Fruit fly (Drosophila melanogaster) whole organism, embryonic: ENCODE results near the gene Pfas.

Source experiments
- Aef1 ChIP-seq: fragments of 200-800 bp; sonication (Bioruptor generic); IDR thresholded peaks from 3 replicates; pipeline ENCODE4 v1.3.6; 2022; ENCODE audit warnings: missing biosample characterization, missing genetic modification characterization
- Antp ChIP-seq: fragments of 200-800 bp; sonication (Bioruptor generic); optimal IDR thresholded peaks from 3 replicates; lab custom pipeline; 2016; ENCODE audit warnings: missing biosample characterization, missing genetic modification characterization
- CG10543 ChIP-seq: fragments of 200-800 bp; sonication (Bioruptor generic); optimal IDR thresholded peaks from 3 replicates; lab custom pipeline; 2017; ENCODE audit warnings: missing biosample characterization, mild to moderate bottlenecking, missing genetic modification characterization, moderate library complexity
- CG10565 ChIP-seq: fragments of 200-800 bp; sonication (Bioruptor generic); optimal IDR thresholded peaks from 3 replicates; lab custom pipeline; 2016; ENCODE audit warnings: missing biosample characterization, mild to moderate bottlenecking, missing genetic modification characterization
- CG10979 ChIP-seq: fragments of 200-800 bp; sonication (Bioruptor generic); optimal IDR thresholded peaks from 2 replicates; lab custom pipeline; 2018; ENCODE audit warnings: missing biosample characterization, mild to moderate bottlenecking, missing genetic modification characterization, moderate library complexity
- CG12942 ChIP-seq: fragments of 200-800 bp; sonication (Bioruptor generic); optimal IDR thresholded peaks from 3 replicates; lab custom pipeline; 2016; ENCODE audit warnings: missing biosample characterization, missing genetic modification characterization
- CG13624 ChIP-seq: fragments of 200-800 bp; sonication (Bioruptor generic); optimal IDR thresholded peaks from 2 replicates; lab custom pipeline; 2016; ENCODE audit warnings: missing biosample characterization, missing genetic modification characterization
- CG13894 ChIP-seq: fragments of 200-800 bp; sonication (Bioruptor generic); optimal IDR thresholded peaks from 3 replicates; lab custom pipeline; 2018; ENCODE audit warnings: missing biosample characterization, mild to moderate bottlenecking, missing genetic modification characterization, moderate library complexity
- CG14860 ChIP-seq: fragments of 200-800 bp; sonication (Bioruptor generic); IDR thresholded peaks from 3 replicates; pipeline ENCODE4 v1.3.6; 2022; ENCODE audit warnings: missing biosample characterization, missing genetic modification characterization; ENCODE audit not compliant: partially characterized antibody
- CG15479 ChIP-seq: fragments of 200-800 bp; sonication (Bioruptor generic); optimal IDR thresholded peaks from 3 replicates; lab custom pipeline; 2019; ENCODE audit warnings: missing biosample characterization, mild to moderate bottlenecking, missing genetic modification characterization, moderate library complexity
- CG1603 ChIP-seq: fragments of 200-800 bp; sonication (Bioruptor generic); optimal IDR thresholded peaks from 2 replicates; lab custom pipeline; 2019; ENCODE audit warnings: missing biosample characterization, mild to moderate bottlenecking, missing genetic modification characterization, moderate library complexity
- CG1647 ChIP-seq: fragments of 200-800 bp; sonication (Bioruptor generic); optimal IDR thresholded peaks from 3 replicates; lab custom pipeline; 2016; ENCODE audit warnings: missing biosample characterization, missing genetic modification characterization
- CG17568 ChIP-seq: fragments of 200-800 bp; sonication (Bioruptor generic); optimal IDR thresholded peaks from 2 replicates; lab custom pipeline; 2018; ENCODE audit warnings: missing biosample characterization, mild to moderate bottlenecking, missing genetic modification characterization, moderate library complexity
- CG2678 ChIP-seq: fragments of 200-800 bp; sonication (Bioruptor generic); optimal IDR thresholded peaks from 3 replicates; lab custom pipeline; 2019; ENCODE audit warnings: missing biosample characterization, mild to moderate bottlenecking, missing genetic modification characterization, moderate library complexity
- CG3281 ChIP-seq: fragments of 200-800 bp; sonication (Bioruptor generic); optimal IDR thresholded peaks from 3 replicates; lab custom pipeline; 2017; ENCODE audit warnings: missing biosample characterization, mild to moderate bottlenecking, missing genetic modification characterization
- CG34422 ChIP-seq: fragments of 200-800 bp; sonication (Bioruptor generic); IDR thresholded peaks from 3 replicates; pipeline ENCODE4 v1.3.6; 2022; ENCODE audit warnings: missing biosample characterization, missing genetic modification characterization
- CG3726 ChIP-seq: fragments of 200-800 bp; sonication (Bioruptor generic); IDR thresholded peaks from 3 replicates; pipeline ENCODE4, ENCODE4 v1.3.6; 2022; ENCODE audit warnings: missing biosample characterization, missing genetic modification characterization
- CG4707 ChIP-seq: fragments of 200-800 bp; sonication (Bioruptor generic); optimal IDR thresholded peaks from 2 replicates; lab custom pipeline; 2018; ENCODE audit warnings: missing biosample characterization, mild to moderate bottlenecking, missing genetic modification characterization, moderate library complexity
- CG7357 ChIP-seq: fragments of 200-800 bp; sonication (Bioruptor generic); IDR thresholded peaks from 3 replicates; pipeline ENCODE4 v1.3.6; 2022; ENCODE audit warnings: missing biosample characterization, missing genetic modification characterization
- CG7745 ChIP-seq: fragments of 200-800 bp; sonication (Bioruptor generic); optimal IDR thresholded peaks from 2 replicates; lab custom pipeline; 2018; ENCODE audit warnings: missing biosample characterization, mild to moderate bottlenecking, missing genetic modification characterization, moderate library complexity
- CTCF ChIP-seq: fragments of 200-800 bp; sonication (Bioruptor generic); optimal IDR thresholded peaks from 2 replicates; lab custom pipeline; 2017; ENCODE audit warnings: missing biosample characterization, mild to moderate bottlenecking, missing genetic modification characterization, moderate library complexity
- Dll ChIP-seq: fragments of 200-800 bp; sonication (Bioruptor generic); IDR thresholded peaks from 4 replicates; pipeline ENCODE4 v1.3.6; 2022; ENCODE audit warnings: missing biosample characterization, missing genetic modification characterization; ENCODE audit not compliant: partially characterized antibody
- Med ChIP-seq: fragments of 200-800 bp; sonication (Bioruptor generic); peaks from one replicate; lab custom pipeline; 2016; ENCODE audit warnings: missing biosample characterization, missing genetic modification characterization, mild to moderate bottlenecking, inconsistent platforms, moderate library complexity
- Optix ChIP-seq: fragments of 200-800 bp; sonication (Bioruptor generic); IDR thresholded peaks from 3 replicates; pipeline ENCODE4 v1.3.6; 2022; ENCODE audit warnings: missing biosample characterization, missing genetic modification characterization
- Scr ChIP-seq: fragments of 200-800 bp; sonication (Bioruptor generic); IDR thresholded peaks from 2 replicates; pipeline ENCODE4 v1.3.6; 2022; ENCODE audit warnings: missing biosample characterization, missing genetic modification characterization; ENCODE audit not compliant: partially characterized antibody
- abd-A ChIP-seq: fragments of 200-800 bp; sonication (Bioruptor generic); optimal IDR thresholded peaks from 3 replicates; lab custom pipeline; 2019; ENCODE audit warnings: missing biosample characterization, mild to moderate bottlenecking, missing genetic modification characterization, moderate library complexity
- btn ChIP-seq: fragments of 200-800 bp; sonication (Bioruptor generic); optimal IDR thresholded peaks from 2 replicates; lab custom pipeline; 2016; ENCODE audit warnings: missing biosample characterization, missing genetic modification characterization
- chinmo ChIP-seq: fragments of 200-800 bp; sonication (Bioruptor generic); IDR thresholded peaks from 4 replicates; pipeline ENCODE4 v1.3.6; 2022; ENCODE audit warnings: missing biosample characterization, missing genetic modification characterization; ENCODE audit not compliant: partially characterized antibody
- chm ChIP-seq: fragments of 200-800 bp; sonication (Bioruptor generic); IDR thresholded peaks from 2 replicates; pipeline ENCODE4 v1.3.6; 2022; ENCODE audit warnings: missing biosample characterization, missing genetic modification characterization
- cwo ChIP-seq: fragments of 200-800 bp; sonication (Bioruptor generic); optimal IDR thresholded peaks from 3 replicates; lab custom pipeline; 2017; ENCODE audit warnings: missing biosample characterization, missing genetic modification characterization, mild to moderate bottlenecking, moderate library complexity, missing genetic modification reagents
- dmrt11E ChIP-seq: fragments of 200-800 bp; sonication (Bioruptor generic); optimal IDR thresholded peaks from 3 replicates; lab custom pipeline; 2018; ENCODE audit warnings: missing biosample characterization, mild to moderate bottlenecking, missing genetic modification characterization, moderate library complexity
- esg ChIP-seq: fragments of 200-800 bp; sonication (Bioruptor generic); conservative IDR thresholded peaks from 2 replicates; pipeline ENCODE4 v1.3.6; 2022; ENCODE audit warnings: missing biosample characterization, missing genetic modification characterization
- ewg ChIP-seq: fragments of 200-800 bp; sonication (Bioruptor generic); optimal IDR thresholded peaks from 3 replicates; lab custom pipeline; 2017; ENCODE audit warnings: mild to moderate bottlenecking, missing biosample characterization, missing genetic modification reagents, missing genetic modification characterization
- gfzf ChIP-seq: fragments of 200-800 bp; sonication (Bioruptor generic); optimal IDR thresholded peaks from 2 replicates; lab custom pipeline; 2016; ENCODE audit warnings: missing biosample characterization, mild to moderate bottlenecking, missing genetic modification characterization, moderate library complexity
- hth ChIP-seq: fragments of >200 bp; optimal IDR thresholded peaks from 2 replicates; lab custom pipeline; 2017; ENCODE audit warnings: inconsistent platforms
- kni ChIP-seq: fragments of 200-800 bp; sonication (Bioruptor generic); optimal IDR thresholded peaks from 3 replicates; lab custom pipeline; 2017; ENCODE audit warnings: mild to moderate bottlenecking, missing biosample characterization, missing genetic modification reagents, missing genetic modification characterization
- odd ChIP-seq: fragments of 200-800 bp; sonication (Bioruptor generic); optimal IDR thresholded peaks from 2 replicates; lab custom pipeline; 2017; ENCODE audit warnings: missing biosample characterization, mild to moderate bottlenecking, missing genetic modification characterization
- pan ChIP-seq, 4 experiments: fragments of >200 bp in 3 of 4; fragments of 200-800 bp in 1 of 4; sonication (Bioruptor generic) in 1 of 4; optimal IDR thresholded peaks in 3 of 4; IDR thresholded peaks in 1 of 4; 2 replicates each; pipeline versions ENCODE4 v1.3.6 to Lab custom; 2017 to 2022; ENCODE audit warnings: missing biosample characterization in 2 of 4, missing genetic modification characterization in 2 of 4, mixed read lengths in 1 of 4
- peb ChIP-seq: fragments of 200-800 bp; sonication (Bioruptor generic); IDR thresholded peaks from 2 replicates; pipeline ENCODE4 v1.3.6; 2022; ENCODE audit warnings: missing biosample characterization, missing genetic modification characterization
- pnt ChIP-seq: fragments of 200-800 bp; sonication (Bioruptor generic); optimal IDR thresholded peaks from 3 replicates; lab custom pipeline; 2016; ENCODE audit warnings: missing biosample characterization, missing genetic modification characterization
- rib ChIP-seq: fragments of 200-800 bp; sonication (Bioruptor generic); IDR thresholded peaks from 2 replicates; pipeline ENCODE4 v1.3.6; 2022; ENCODE audit warnings: missing biosample characterization, missing genetic modification characterization
- sd ChIP-seq: fragments of 200-800 bp; sonication (Bioruptor generic); optimal IDR thresholded peaks from 3 replicates; lab custom pipeline; 2018; ENCODE audit warnings: missing biosample characterization, mild to moderate bottlenecking, missing genetic modification characterization, moderate library complexity
- sens ChIP-seq: fragments of 200-800 bp; sonication (Bioruptor generic); peaks from one replicate; lab custom pipeline; 2016; ENCODE audit warnings: missing biosample characterization, missing genetic modification characterization
- sens-2 ChIP-seq: fragments of 200-800 bp; sonication (Bioruptor generic); IDR thresholded peaks from 2 replicates; pipeline ENCODE4 v1.3.6; 2022; ENCODE audit warnings: missing biosample characterization, missing genetic modification characterization
- sob ChIP-seq: fragments of 200-800 bp; sonication (Bioruptor generic); IDR thresholded peaks from 2 replicates; pipeline ENCODE4 v1.3.6; 2022; ENCODE audit warnings: missing biosample characterization, missing genetic modification characterization
- sqz ChIP-seq: fragments of 200-800 bp; sonication (Bioruptor generic); optimal IDR thresholded peaks from 3 replicates; lab custom pipeline; 2018; ENCODE audit warnings: missing biosample characterization, mild to moderate bottlenecking, missing genetic modification characterization
- vvl ChIP-seq: fragments of 200-800 bp; sonication (Bioruptor generic); IDR thresholded peaks from 2 replicates; pipeline ENCODE4 v1.3.6; 2022; ENCODE audit warnings: missing biosample characterization, missing genetic modification characterization

Gene Pfas

DNA sequence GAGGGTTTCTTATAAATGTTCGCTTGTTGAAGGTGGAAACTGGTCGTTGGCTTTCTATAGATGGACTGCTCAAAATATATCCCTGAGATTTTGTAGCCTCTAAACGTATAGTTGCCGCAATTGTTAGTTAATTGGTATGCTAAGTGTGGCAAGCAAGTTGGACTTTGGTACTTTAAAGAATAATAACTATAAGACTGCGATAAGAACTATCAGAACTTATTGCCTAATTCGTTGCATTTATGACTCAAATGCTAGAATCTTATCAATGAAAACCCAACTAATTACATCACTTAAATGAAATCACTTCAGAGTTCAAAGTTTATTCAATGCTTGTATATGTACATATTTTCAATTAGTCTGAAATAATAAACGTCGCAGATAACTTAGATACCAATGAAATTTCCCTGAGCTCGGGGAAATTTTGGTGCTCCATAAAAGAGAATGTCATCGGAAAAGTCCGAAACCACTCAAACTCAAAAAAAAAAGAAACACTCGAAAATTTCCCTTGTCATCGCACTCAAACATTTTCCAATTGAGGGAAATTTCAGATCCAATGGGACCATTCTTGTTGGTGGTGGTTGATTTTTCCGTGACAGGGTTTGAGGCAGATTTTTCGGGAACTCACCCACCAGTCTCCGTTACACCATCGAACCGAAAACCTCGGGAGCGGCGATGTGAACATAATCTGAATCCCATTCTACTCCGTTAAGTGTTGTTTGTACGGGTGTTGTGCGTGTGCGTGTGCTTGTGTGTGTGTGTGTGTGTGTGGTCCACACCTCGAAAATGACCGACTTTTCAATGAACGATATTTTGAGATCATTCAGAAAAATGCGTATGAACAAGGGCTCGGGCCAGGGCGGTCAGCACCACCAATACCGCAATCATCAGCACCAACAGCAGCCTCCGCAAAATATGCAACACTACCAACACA, 45.2 kb upstream of the Pfas start, which contains the start of gene CG45075 (continued):
- TF ChIP-seq abd-A (tag; lab: Kevin White, UChicago) (peak; percentile 1), CG34422 (GFP tag; lab: Robert Waterston, UW) (0 out of 3 replicates have a peak, but pooled peaks have one; percentile 37), CG1603 (tag; lab: Kevin White, UChicago) (peak; percentile 2), CG4707 (no peak), btn (GFP tag; lab: Kevin White, UChicago) (no peak), peb (GFP tag; lab: Robert Waterston, UW) (no peak), Dll (GFP tag; lab: Robert Waterston, UW) (no peak), esg (GFP tag; lab: Robert Waterston, UW) (no peak), sqz (peak; percentile 61), ewg (GFP tag; lab: Kevin White, UChicago) (peak; percentile 17), CG13894 (tag; lab: Kevin White, UChicago) (peak; percentile 79), hth (lab: Kevin White, UChicago) (no peak), kni (GFP tag; lab: Kevin White, UChicago) (peak; percentile 36), CG12942 (no peak), sens-2 (peak; percentile 49; the same call in 1 of the 2 replicates), odd (no peak), chinmo (GFP tag; lab: Robert Waterston, UW) (no peak), pnt (GFP tag; lab: Kevin White, UChicago) (no peak), Antp (GFP tag; lab: Kevin White, UChicago) (no peak), CG10979 (tag; lab: Kevin White, UChicago) (peak; percentile 26), Scr (GFP tag; lab: Robert Waterston, UW) (peak; percentile 27; the same call in 1 of the 2 replicates), CG13624 (GFP tag; lab: Kevin White, UChicago) (no peak)

DNA sequence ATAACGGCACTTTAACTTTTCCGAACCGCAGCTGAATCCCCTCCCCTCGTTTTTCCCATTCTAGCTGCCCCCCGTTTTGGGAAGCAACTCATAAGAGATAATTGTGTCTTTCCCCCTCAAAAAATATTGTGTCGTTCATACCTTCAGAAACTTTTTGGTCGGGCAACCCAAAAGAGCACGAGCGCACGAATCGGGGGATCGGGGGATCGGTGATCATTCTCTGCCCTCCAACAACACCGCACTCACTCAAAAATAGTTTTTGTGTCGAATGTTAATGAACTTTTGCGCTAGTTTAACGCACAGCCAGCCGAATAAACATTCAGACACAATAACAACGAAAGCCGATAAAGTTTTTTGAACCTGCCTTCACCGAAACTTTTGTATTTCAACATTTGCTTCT, 44.5 kb upstream of the Pfas start:
- TF ChIP-seq CG3281 (GFP tag; lab: Kevin White, UChicago) (no peak), CG17568 (GFP tag; lab: Kevin White, UChicago) (no peak), CG13894 (tag; lab: Kevin White, UChicago) (peak; percentile 28), CG3726 (GFP tag; lab: Robert Waterston, UW) (no peak), vvl (GFP tag; lab: Robert Waterston, UW) (peak; percentile 19; the same call in 1 of the 2 replicates), gfzf (no peak), Antp (GFP tag; lab: Kevin White, UChicago) (no peak), CG14860 (GFP tag; lab: Robert Waterston, UW) (no peak), CG15479 (no peak), chm (GFP tag; lab: Robert Waterston, UW) (0 out of 2 replicates have a peak, but pooled peaks have one; percentile 27), CG1647 (GFP tag; lab: Kevin White, UChicago) (no peak), cwo (GFP tag; lab: Kevin White, UChicago) (peak; percentile 68), CG7745 (tag; lab: Kevin White, UChicago) (no peak), CTCF (no peak), dmrt11E (tag; lab: Kevin White, UChicago) (no peak), rib (peak; percentile 69; the same call in 1 of the 2 replicates), sens (no peak), Optix (GFP tag; lab: Robert Waterston, UW) (no peak), CG2678 (tag; lab: Kevin White, UChicago) (peak; percentile 26), CG10565 (GFP tag; lab: Kevin White, UChicago) (no peak), Med (GFP tag; lab: Kevin White, UChicago) (peak; percentile 67), Aef1 (GFP tag; lab: Robert Waterston, UW) (peak; percentile 64), pan (optimal IDR thresholded peaks at IDR 0.05; lab: Kevin White, UChicago) (no peak), pan (GFP tag; optimal IDR thresholded peaks at IDR 0.05 in 1 of 2, IDR thresholded peaks at IDR 0.05 in 1 of 2) (peak in 1 of 2 experiments; percentile 20), CG7357 (GFP tag; lab: Robert Waterston, UW) (no peak), sd (peak; percentile 81), sob (GFP tag; lab: Robert Waterston, UW) (no peak), CG10543 (GFP tag; lab: Kevin White, UChicago) (peak; percentile 68)
